Worm (Caenorhabditis elegans) whole organism, L4 larva: ENCODE data around the gene F54C8.6.

Source experiments
- F49E8.2 ChIP-seq: sonication (generic microtip); optimal IDR thresholded peaks from 2 replicates; lab custom pipeline; 2016; ENCODE audit warnings: missing compliant biosample characterization, mild to moderate bottlenecking, missing genetic modification characterization, borderline replicate concordance
- ceh-32 ChIP-seq: sonication (generic microtip); optimal IDR thresholded peaks from 2 replicates; lab custom pipeline; 2016; ENCODE audit warnings: mild to moderate bottlenecking, missing genetic modification characterization, missing compliant biosample characterization; ENCODE audit not compliant: poor library complexity
- daf-19 ChIP-seq: fragments of 200-800 bp; sonication (Bioruptor generic); conservative IDR thresholded peaks from 2 replicates; pipeline ENCODE4 v1.3.6; 2022; ENCODE audit warnings: missing genetic modification characterization, missing compliant biosample characterization
- fos-1 ChIP-seq: fragments of 150-350 bp; optimal IDR thresholded peaks from 2 replicates; lab custom pipeline; 2014; ENCODE audit warnings: missing biosample characterization, missing genetic modification characterization
- lin-39 ChIP-seq: fragments of 150-350 bp; optimal IDR thresholded peaks from 2 replicates; lab custom pipeline; 2014; ENCODE audit warnings: missing biosample characterization, missing genetic modification reagents, missing genetic modification characterization
- mep-1 ChIP-seq: fragments of 150-350 bp; sonication (generic microtip); optimal IDR thresholded peaks from 3 replicates; lab custom pipeline; 2014; ENCODE audit warnings: missing biosample characterization, missing genetic modification characterization
- snpc-4 ChIP-seq: fragments of 150-350 bp; optimal IDR thresholded peaks from 2 replicates; lab custom pipeline; 2014; ENCODE audit warnings: missing biosample characterization, missing genetic modification characterization
- unc-62 ChIP-seq, 3 experiments: fragments of 150-350 bp in 1 of 3; sonication (generic microtip); optimal IDR thresholded peaks in 2 of 3; peaks in 1 of 3; 1 replicate in 1 of 3; 2 replicates in 2 of 3; lab custom pipeline; 2014 to 2017; ENCODE audit warnings: missing biosample characterization in 3 of 3, missing genetic modification characterization in 3 of 3, missing genetic modification reagents in 3 of 3, missing genotype in 1 of 3

DNA sequence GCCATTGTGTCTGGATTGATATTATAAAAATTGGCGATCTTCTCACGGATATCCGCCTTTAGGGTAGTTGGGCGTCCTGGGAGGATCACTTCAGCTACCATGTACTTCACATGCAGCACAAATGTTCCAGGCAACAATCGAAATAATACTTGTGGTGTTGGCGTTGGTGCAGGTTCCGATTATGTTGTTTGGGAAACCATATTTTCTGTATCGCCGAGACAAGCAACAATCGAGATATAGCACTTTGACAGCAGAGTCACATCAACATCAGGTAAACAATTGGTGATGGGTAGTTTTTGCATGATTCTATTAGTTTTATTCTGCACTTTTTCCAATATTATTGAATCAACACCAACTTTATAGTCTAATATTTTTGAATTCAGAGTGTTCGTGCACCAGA is 36.4 kb downstream of the F54C8.6 start, which contains the start of gene T26G10.3:
- TF ChIP-seq snpc-4 (tag; lab: Kevin White, UChicago) (no peak), daf-19 (no peak), lin-39 (tag; lab: Kevin White, UChicago) (no peak), mep-1 (no peak), F49E8.2 (no peak), fos-1 (tag; lab: Kevin White, UChicago) (no peak), ceh-32 (tag; lab: Kevin White, UChicago) (no peak), unc-62 (GFP tag; optimal IDR thresholded peaks at IDR 0.05 in 1 of 2; lab: Kevin White, UChicago) (no peak), unc-62 (tag; optimal IDR thresholded peaks at IDR 0.05; lab: Kevin White, UChicago) (no peak)
